Worm (Caenorhabditis elegans) whole organism, L2 larva: Measurements from ENCODE around the gene chil-18.

Source experiments
- fos-1 ChIP-seq: fragments of 150-350 bp; optimal IDR thresholded peaks from 2 replicates; lab custom pipeline; 2014; ENCODE audit warnings: missing biosample characterization, missing genetic modification characterization
- lsy-2 ChIP-seq, 2 experiments: fragments of 150-350 bp in 1 of 2; sonication (generic microtip) in 1 of 2; optimal IDR thresholded peaks; 2 replicates each; lab custom pipeline; 2014 to 2017; ENCODE audit warnings: missing biosample characterization in 2 of 2, missing genetic modification characterization in 2 of 2
- mab-5 ChIP-seq: fragments of 150-350 bp; optimal IDR thresholded peaks from 2 replicates; lab custom pipeline; 2014; ENCODE audit warnings: missing biosample characterization, missing genetic modification characterization
- nhr-12 ChIP-seq: fragments of 150-350 bp; optimal IDR thresholded peaks from 2 replicates; lab custom pipeline; 2014; ENCODE audit warnings: missing biosample characterization, missing genetic modification characterization
- nhr-77 ChIP-seq: fragments of 150-350 bp; optimal IDR thresholded peaks from 2 replicates; lab custom pipeline; 2014; ENCODE audit warnings: missing biosample characterization, missing genetic modification characterization
- sma-3 ChIP-seq: sonication (generic microtip); optimal IDR thresholded peaks from 2 replicates; lab custom pipeline; 2016; ENCODE audit warnings: missing genetic modification reagents, missing genetic modification characterization, missing compliant biosample characterization
- unc-62 ChIP-seq: fragments of 150-350 bp; optimal IDR thresholded peaks from 2 replicates; lab custom pipeline; 2014; ENCODE audit warnings: missing biosample characterization, missing genetic modification reagents, missing genetic modification characterization

- TF ChIP-seq unc-62 (GFP tag; lab: Kevin White, UChicago) (no peak), sma-3 (no peak), nhr-12 (no peak), mab-5 (tag; lab: Kevin White, UChicago) (no peak), nhr-77 (tag; lab: Kevin White, UChicago) (no peak), lsy-2 (tag; optimal IDR thresholded peaks at IDR 0.05; lab: Kevin White, UChicago) (peak in 1 of 2 experiments; percentile 14), fos-1 (tag; lab: Kevin White, UChicago) (no peak)
Observed at ce11 chrII:9490589-9490988, 42.5 kb downstream of the chil-18 start.
